Fruit fly (Drosophila melanogaster) whole organism: Measurements from ENCODE around the gene CG7142.

Experiments
- CG8478 ChIP-seq: fragments of >200 bp; optimal IDR thresholded peaks from 2 replicates; lab custom pipeline; 2018; ENCODE audit warnings: inconsistent platforms
- Dll ChIP-seq: fragments of >200 bp; optimal IDR thresholded peaks from 2 replicates; lab custom pipeline; 2017
- EcR ChIP-seq, 2 experiments: fragments of >200 bp; optimal IDR thresholded peaks; 2 replicates each; lab custom pipeline; 2017; ENCODE audit warnings: missing biosample characterization in 2 of 2, missing genetic modification characterization in 2 of 2, missing genetic modification reagents in 2 of 2
- pan ChIP-seq: fragments of >200 bp; optimal IDR thresholded peaks from 2 replicates; lab custom pipeline; 2017
- psq ChIP-seq: fragments of >200 bp; optimal IDR thresholded peaks from 2 replicates; lab custom pipeline; 2017
- usp ChIP-seq: fragments of >200 bp; optimal IDR thresholded peaks from 2 replicates; lab custom pipeline; 2017; ENCODE audit warnings: missing biosample characterization, missing genetic modification characterization, mixed read lengths

Gene CG7142

dm6 chr3R:18242089-18242955 lies 37.0 kb downstream of the CG7142 start, which contains the start of the genes CG7156 and 14-3-3epsilon:
Gene CG7156, minus strand, starts transcription at chr3R:18242159.
Gene 14-3-3epsilon, plus strand, starts transcription at chr3R:18242531.
- TF ChIP-seq psq (lab: Kevin White, UChicago) (no peak), pan (lab: Kevin White, UChicago) (no peak), CG8478 (lab: Kevin White, UChicago) (no peak), Dll (no peak), usp (GFP tag; lab: Kevin White, UChicago) (no peak), EcR (GFP tag; optimal IDR thresholded peaks at IDR 0.05; lab: Kevin White, UChicago) (no peak)

dm6 chr3R:18235879-18236278 lies 43.4 kb downstream of the CG7142 start, which contains the start of gene repo:
Gene repo, plus strand, starts transcription at chr3R:18236192.
- TF ChIP-seq EcR (GFP tag; optimal IDR thresholded peaks at IDR 0.05; lab: Kevin White, UChicago) (no peak), psq (lab: Kevin White, UChicago) (no peak), pan (lab: Kevin White, UChicago) (no peak), CG8478 (lab: Kevin White, UChicago) (no peak), usp (GFP tag; lab: Kevin White, UChicago) (no peak), Dll (no peak)

dm6 chr3R:18234699-18235257 lies 44.5 kb downstream of the CG7142 start:
- TF ChIP-seq usp (GFP tag; lab: Kevin White, UChicago) = no peak
- no peak for TF ChIP-seq CG8478 (lab: Kevin White, UChicago)
- TF ChIP-seq Dll = no peak
- TF ChIP-seq psq (lab: Kevin White, UChicago) = no peak
- TF ChIP-seq EcR (GFP tag; optimal IDR thresholded peaks at IDR 0.05; lab: Kevin White, UChicago) = no peak
- no peak for TF ChIP-seq pan (lab: Kevin White, UChicago)

dm6 chr3R:18232187-18232586 lies 47.1 kb downstream of the CG7142 start:
- TF ChIP-seq EcR (GFP tag; optimal IDR thresholded peaks at IDR 0.05; lab: Kevin White, UChicago) = no peak
- no peak for TF ChIP-seq psq (lab: Kevin White, UChicago)
- no peak for TF ChIP-seq pan (lab: Kevin White, UChicago)
- no peak for TF ChIP-seq usp (GFP tag; lab: Kevin White, UChicago)
- no peak for TF ChIP-seq Dll
- no peak for TF ChIP-seq CG8478 (lab: Kevin White, UChicago)

dm6 chr3R:18230229-18230628 lies 49.1 kb downstream of the CG7142 start:
- TF ChIP-seq EcR (GFP tag; optimal IDR thresholded peaks at IDR 0.05; lab: Kevin White, UChicago) (no peak), CG8478 (lab: Kevin White, UChicago) (no peak), Dll (no peak), psq (lab: Kevin White, UChicago) (no peak), pan (lab: Kevin White, UChicago) (no peak), usp (GFP tag; lab: Kevin White, UChicago) (no peak)

dm6 chr3R:18228713-18229222 lies 50.6 kb downstream of the CG7142 start:
- TF ChIP-seq EcR (GFP tag; optimal IDR thresholded peaks at IDR 0.05; lab: Kevin White, UChicago) = no peak
- no peak for TF ChIP-seq psq (lab: Kevin White, UChicago)
- TF ChIP-seq pan (lab: Kevin White, UChicago) = no peak
- no peak for TF ChIP-seq Dll
- TF ChIP-seq usp (GFP tag; lab: Kevin White, UChicago) = no peak
- no peak for TF ChIP-seq CG8478 (lab: Kevin White, UChicago)
